Worm (Caenorhabditis elegans) whole organism, L1 larva: ENCODE measurements around the gene sri-18.

Experiments
- C04F5.9 ChIP-seq: sonication (generic microtip); optimal IDR thresholded peaks from 2 replicates; lab custom pipeline; 2016; ENCODE audit warnings: missing genetic modification characterization, missing compliant biosample characterization
- F16B12.6 ChIP-seq: fragments of 150-350 bp; optimal IDR thresholded peaks from 2 replicates; lab custom pipeline; 2014; ENCODE audit warnings: missing biosample characterization, missing genetic modification characterization
- Y116A8C.19 ChIP-seq: sonication (generic microtip); optimal IDR thresholded peaks from 2 replicates; lab custom pipeline; 2016; ENCODE audit warnings: missing compliant biosample characterization, missing genetic modification characterization, borderline replicate concordance
- alr-1 ChIP-seq: fragments of 200-800 bp; sonication (Bioruptor generic); optimal IDR thresholded peaks from 2 replicates; lab custom pipeline; 2018; ENCODE audit warnings: borderline replicate concordance, mild to moderate bottlenecking, missing genetic modification characterization, missing compliant biosample characterization
- ceh-82 ChIP-seq, 3 experiments: fragments of 150-350 bp in 1 of 3; sonication (generic microtip) in 2 of 3; optimal IDR thresholded peaks; 2 replicates each; lab custom pipeline; 2014 to 2017; ENCODE audit warnings: missing biosample characterization in 3 of 3, missing genetic modification characterization in 3 of 3
- egl-13 ChIP-seq: sonication (generic microtip); optimal IDR thresholded peaks from 2 replicates; lab custom pipeline; 2016; ENCODE audit warnings: missing genotype, missing genetic modification reagents, missing genetic modification characterization, missing compliant biosample characterization
- elt-2 ChIP-seq: sonication (generic microtip); optimal IDR thresholded peaks from 2 replicates; lab custom pipeline; 2016; ENCODE audit warnings: missing genetic modification characterization, mild to moderate bottlenecking, inconsistent platforms, missing compliant biosample characterization, missing genetic modification reagents
- elt-3 ChIP-seq, 6 experiments: fragments of 150-350 bp in 1 of 6; sonication (generic microtip); optimal IDR thresholded peaks; 2 replicates each; lab custom pipeline; 2017 to 2018; ENCODE audit warnings: missing biosample characterization in 6 of 6, missing genetic modification characterization in 6 of 6, inconsistent platforms in 1 of 6
- ets-5 ChIP-seq: fragments of 200-800 bp; sonication (Bioruptor generic); IDR thresholded peaks from 2 replicates; pipeline ENCODE4 v1.3.6; 2022; ENCODE audit warnings: missing genetic modification characterization, missing compliant biosample characterization
- fkh-8 ChIP-seq: sonication (generic microtip); optimal IDR thresholded peaks from 2 replicates; lab custom pipeline; 2016; ENCODE audit warnings: mild to moderate bottlenecking, missing genetic modification characterization, missing compliant biosample characterization
- fos-1 ChIP-seq: fragments of 150-350 bp; optimal IDR thresholded peaks from 2 replicates; lab custom pipeline; 2014; ENCODE audit warnings: missing biosample characterization, missing genetic modification characterization
- grh-1 ChIP-seq: fragments of 200-800 bp; sonication (Bioruptor generic); IDR thresholded peaks from 2 replicates; pipeline ENCODE4 v1.3.6; 2022; ENCODE audit warnings: missing genetic modification reagents, missing genetic modification characterization, missing compliant biosample characterization
- irx-1 ChIP-seq: sonication (generic microtip); optimal IDR thresholded peaks from 2 replicates; lab custom pipeline; 2016; ENCODE audit warnings: missing genetic modification characterization, missing compliant biosample characterization
- isw-1 ChIP-seq: fragments of 200-800 bp; sonication (Bioruptor generic); IDR thresholded peaks from 2 replicates; pipeline ENCODE4 v1.3.6; 2022; ENCODE audit warnings: missing genetic modification characterization, missing compliant biosample characterization
- lin-14 ChIP-seq: fragments of 200-800 bp; sonication (Bioruptor generic); optimal IDR thresholded peaks from 2 replicates; lab custom pipeline; 2018; ENCODE audit warnings: mild to moderate bottlenecking, missing genetic modification characterization, moderate library complexity, missing compliant biosample characterization
- lin-15B ChIP-seq: fragments of 150-350 bp; sonication (generic microtip); optimal IDR thresholded peaks from 3 replicates; lab custom pipeline; 2014; ENCODE audit warnings: missing biosample characterization, missing genetic modification characterization
- lin-35 ChIP-seq, 2 experiments: fragments of 150-350 bp; optimal IDR thresholded peaks; 2 replicates each; lab custom pipeline; 2014; ENCODE audit warnings: missing biosample characterization in 2 of 2, missing genetic modification characterization in 2 of 2, missing genetic modification reagents in 2 of 2
- lir-3 ChIP-seq: sonication (generic microtip); optimal IDR thresholded peaks from 2 replicates; lab custom pipeline; 2016; ENCODE audit warnings: mild to moderate bottlenecking, missing genetic modification characterization, moderate library complexity, missing compliant biosample characterization; ENCODE audit not compliant: poor library complexity
- mef-2 ChIP-seq: fragments of 150-350 bp; optimal IDR thresholded peaks from 2 replicates; lab custom pipeline; 2014; ENCODE audit warnings: missing biosample characterization, missing genetic modification characterization
- nhr-11 ChIP-seq: fragments of 150-350 bp; optimal IDR thresholded peaks from 2 replicates; lab custom pipeline; 2014; ENCODE audit warnings: missing biosample characterization, missing genetic modification characterization
- nhr-12 ChIP-seq: sonication (generic microtip); optimal IDR thresholded peaks from 2 replicates; lab custom pipeline; 2017; ENCODE audit warnings: missing biosample characterization, missing genetic modification characterization
- nhr-20 ChIP-seq: sonication (generic microtip); optimal IDR thresholded peaks from 2 replicates; lab custom pipeline; 2016; ENCODE audit warnings: mild to moderate bottlenecking, missing genetic modification characterization, missing compliant biosample characterization
- nhr-237 ChIP-seq: fragments of 150-350 bp; optimal IDR thresholded peaks from 2 replicates; lab custom pipeline; 2014; ENCODE audit warnings: missing biosample characterization, missing genetic modification characterization
- nhr-47 ChIP-seq: sonication (generic microtip); optimal IDR thresholded peaks from 2 replicates; lab custom pipeline; 2016; ENCODE audit warnings: mild to moderate bottlenecking, missing genetic modification characterization, moderate library complexity, missing compliant biosample characterization
- nhr-71 ChIP-seq: sonication (generic microtip); optimal IDR thresholded peaks from 2 replicates; lab custom pipeline; 2016; ENCODE audit warnings: mild to moderate bottlenecking, missing genetic modification characterization, moderate library complexity, missing compliant biosample characterization
- rnt-1 ChIP-seq: sonication (generic microtip); optimal IDR thresholded peaks from 2 replicates; lab custom pipeline; 2016; ENCODE audit warnings: mild to moderate bottlenecking, missing genetic modification characterization, moderate library complexity, missing compliant biosample characterization
- skn-1 ChIP-seq: fragments of 150-350 bp; optimal IDR thresholded peaks from 2 replicates; lab custom pipeline; 2014; ENCODE audit warnings: missing biosample characterization, missing genetic modification characterization
- sox-4 ChIP-seq: sonication (generic microtip); optimal IDR thresholded peaks from 2 replicates; lab custom pipeline; 2016; ENCODE audit warnings: missing genetic modification characterization, missing compliant biosample characterization
- unc-62 ChIP-seq: fragments of 150-350 bp; optimal IDR thresholded peaks from 2 replicates; lab custom pipeline; 2014; ENCODE audit warnings: missing biosample characterization, missing genetic modification reagents, missing genetic modification characterization
- ztf-4 ChIP-seq: fragments of 150-350 bp; optimal IDR thresholded peaks from 2 replicates; lab custom pipeline; 2014; ENCODE audit warnings: missing biosample characterization, missing genetic modification characterization

sri-18 gene

ce11 chrV:10225610-10226009, 34.8 kb downstream of the sri-18 start, which contains the start of gene daf-36:
Gene daf-36 (minus strand): TSS chrV:10225710.
- no peak for TF ChIP-seq lin-15B (tag; lab: Kevin White, UChicago)

- TF ChIP-seq elt-2 (tag; lab: Kevin White, UChicago) (peak; percentile 2), nhr-71 (tag; lab: Kevin White, UChicago) (no peak)
- TF ChIP-seq, all 84 proteins: peak for 1
Measured at ce11 chrV:10224619-10225018, 35.7 kb downstream of the sri-18 start.

ce11 chrV:10222007-10222406, 38.4 kb downstream of the sri-18 start, which contains the start of gene C12D8.20:
Gene C12D8.20 (plus strand): TSS chrV:10222307.
- TF ChIP-seq rnt-1 (tag; lab: Kevin White, UChicago) (no peak), nhr-12 (no peak), F16B12.6 (no peak), sox-4 (tag; lab: Kevin White, UChicago) (no peak), elt-3 (tag; optimal IDR thresholded peaks at IDR 0.05; lab: Kevin White, UChicago) (no peak), nhr-20 (no peak), fkh-8 (tag; lab: Kevin White, UChicago) (no peak)

ce11 chrV:10221317-10221716, 39.0 kb downstream of the sri-18 start, which contains the start of the genes fipr-5 and fipr-9:
Gene fipr-5 (minus strand): TSS chrV:10221417.
Gene fipr-9 (plus strand): TSS chrV:10221662.
- TF ChIP-seq ets-5, result no peak
- no peak for TF ChIP-seq lin-14 (GFP tag; lab: Kevin White, UChicago)
- no peak for TF ChIP-seq irx-1 (tag; lab: Kevin White, UChicago)
- TF ChIP-seq nhr-47, result no peak
- no peak for TF ChIP-seq alr-1 (tag; lab: Kevin White, UChicago)
- TF ChIP-seq lin-35 (GFP tag; optimal IDR thresholded peaks at IDR 0.05; lab: Kevin White, UChicago), result no peak

DNA sequence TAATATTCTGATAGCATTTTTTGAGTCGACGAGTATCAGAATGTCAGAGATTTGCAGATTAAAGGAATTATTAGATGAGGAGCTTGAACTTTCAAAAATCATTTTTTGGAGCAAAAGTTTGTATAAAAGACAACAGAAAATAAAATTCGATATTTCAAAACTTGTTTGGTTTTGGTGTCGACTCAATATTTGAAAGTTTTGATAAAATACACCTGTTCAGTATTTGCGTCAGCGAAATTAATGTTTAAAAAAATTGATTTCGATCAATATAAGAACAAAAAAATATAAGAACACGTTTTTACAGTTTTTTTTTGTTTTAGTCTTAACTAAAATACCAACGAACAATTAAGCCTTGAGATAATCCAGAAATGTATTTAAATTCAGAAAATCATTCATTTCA, 39.8 kb downstream of the sri-18 start, which contains the start of gene C12D8.13:
C12D8.13 (minus strand) TSS at position 101 of the 400 bp plus-strand sequence.
- TF ChIP-seq Y116A8C.19 (tag; lab: Kevin White, UChicago) (no peak), fos-1 (tag; lab: Kevin White, UChicago) (no peak), nhr-11 (tag; lab: Kevin White, UChicago) (no peak), lin-35 (GFP tag; optimal IDR thresholded peaks at IDR 0.05; lab: Kevin White, UChicago) (no peak), lir-3 (tag; lab: Kevin White, UChicago) (no peak), ztf-4 (no peak), skn-1 (tag; lab: Kevin White, UChicago) (no peak), sox-4 (tag; lab: Kevin White, UChicago) (no peak), grh-1 (GFP tag; lab: Robert Waterston, UW) (no peak), nhr-47 (no peak), C04F5.9 (tag; lab: Kevin White, UChicago) (no peak)

DNA sequence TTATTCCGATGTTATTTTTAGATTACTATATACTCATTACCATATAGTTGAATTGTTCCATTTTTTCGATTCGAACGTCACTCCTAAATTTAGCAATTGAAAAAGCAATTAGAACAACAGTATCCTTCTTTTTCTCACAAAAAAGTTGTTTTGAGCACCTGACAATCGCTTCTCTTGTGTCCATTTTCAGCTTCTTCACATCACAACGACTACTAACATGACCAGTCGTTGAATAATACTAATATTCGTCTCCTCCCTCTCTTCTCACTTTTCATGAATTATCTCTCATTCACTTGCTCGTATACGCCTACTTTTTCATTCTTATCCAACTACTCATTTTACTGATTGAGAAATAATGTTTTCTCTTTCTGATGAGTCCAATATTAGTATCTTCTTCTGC, 43.6 kb downstream of the sri-18 start, which contains the start of gene ZK856.14:
ZK856.14 (plus strand) TSS at position 301 of the 400 bp plus-strand sequence.
- TF ChIP-seq nhr-237 (tag; lab: Kevin White, UChicago) (no peak), lin-35 (GFP tag; optimal IDR thresholded peaks at IDR 0.05; lab: Kevin White, UChicago) (no peak), egl-13 (tag; lab: Kevin White, UChicago) (no peak), unc-62 (no peak), nhr-11 (tag; lab: Kevin White, UChicago) (no peak)

DNA sequence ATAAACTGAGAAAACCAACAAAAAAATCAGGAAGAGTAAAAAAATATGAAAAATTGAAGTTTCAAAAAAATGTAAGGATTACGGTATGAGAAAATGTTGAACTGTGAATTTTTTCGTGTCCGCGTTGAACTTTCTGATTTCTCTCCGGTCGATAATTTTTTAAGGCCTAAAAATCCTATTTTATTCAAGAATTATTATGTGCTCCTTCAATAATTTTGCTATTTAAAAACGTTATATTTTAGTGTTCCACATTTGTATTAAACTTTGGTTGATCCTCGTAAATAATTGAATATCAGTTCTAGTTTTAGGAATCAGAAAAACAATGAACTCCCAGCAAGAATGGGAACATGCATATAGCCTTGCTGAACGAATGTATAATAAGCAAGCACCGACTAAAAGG, 47.7 kb downstream of the sri-18 start, which contains the start of gene hpo-40:
hpo-40 (plus strand) TSS at position 301 of the 400 bp plus-strand sequence.
- TF ChIP-seq fkh-8 (tag; lab: Kevin White, UChicago) (no peak), elt-3 (tag; optimal IDR thresholded peaks at IDR 0.05; lab: Kevin White, UChicago) (no peak), isw-1 (no peak), ceh-82 (tag; optimal IDR thresholded peaks at IDR 0.05; lab: Kevin White, UChicago) (no peak), mef-2 (tag; lab: Kevin White, UChicago) (no peak), lin-14 (GFP tag; lab: Kevin White, UChicago) (no peak)
- TF ChIP-seq, all 84 proteins: peak for 0
